Fruit fly (Drosophila melanogaster) whole organism, prepupa: ENCODE measurements around the gene VhaM9.7-b.

ENCODE experiments used
- Blimp-1 ChIP-seq: fragments of 200-800 bp; sonication (Bioruptor generic); optimal IDR thresholded peaks from 3 replicates; lab custom pipeline; 2017; ENCODE audit warnings: missing biosample characterization, missing genetic modification characterization, mild to moderate bottlenecking, moderate library complexity, missing genetic modification reagents
- CG10631 ChIP-seq: fragments of 200-800 bp; sonication (Bioruptor generic); optimal IDR thresholded peaks from 2 replicates; lab custom pipeline; 2016; ENCODE audit warnings: missing biosample characterization, missing genetic modification characterization
- CG10669 ChIP-seq: fragments of 200-800 bp; sonication (Bioruptor generic); optimal IDR thresholded peaks from 3 replicates; lab custom pipeline; 2018; ENCODE audit warnings: missing biosample characterization, mild to moderate bottlenecking, missing genetic modification characterization, moderate library complexity
- CG11294 ChIP-seq: fragments of 200-800 bp; sonication (Bioruptor generic); IDR thresholded peaks from 2 replicates; pipeline ENCODE4 v1.3.6; 2022; ENCODE audit warnings: missing biosample characterization, missing genetic modification characterization
- CG11902 ChIP-seq: fragments of 200-800 bp; sonication (Bioruptor generic); optimal IDR thresholded peaks from 3 replicates; lab custom pipeline; 2016; ENCODE audit warnings: missing biosample characterization, missing genetic modification characterization
- CG15336 ChIP-seq: fragments of 200-800 bp; sonication (Bioruptor generic); IDR thresholded peaks from 2 replicates; pipeline ENCODE4 v1.3.6; 2022; ENCODE audit warnings: missing biosample characterization, missing genetic modification characterization
- CG16779 ChIP-seq: fragments of 200-800 bp; sonication (Bioruptor generic); optimal IDR thresholded peaks from 3 replicates; lab custom pipeline; 2017; ENCODE audit warnings: missing biosample characterization, mild to moderate bottlenecking, missing genetic modification characterization
- CG31627 ChIP-seq: fragments of 200-800 bp; sonication (Bioruptor generic); optimal IDR thresholded peaks from 3 replicates; lab custom pipeline; 2016; ENCODE audit warnings: missing biosample characterization, missing genetic modification characterization
- CG32006 ChIP-seq: fragments of 200-800 bp; sonication (Bioruptor generic); optimal IDR thresholded peaks from 3 replicates; lab custom pipeline; 2017; ENCODE audit warnings: missing biosample characterization, mild to moderate bottlenecking, missing genetic modification characterization
- CG34406 ChIP-seq: fragments of 200-800 bp; sonication (Bioruptor generic); optimal IDR thresholded peaks from 3 replicates; lab custom pipeline; 2016; ENCODE audit warnings: missing biosample characterization, missing genetic modification characterization
- CG3919 ChIP-seq: fragments of 200-800 bp; sonication (Bioruptor generic); optimal IDR thresholded peaks from 3 replicates; lab custom pipeline; 2016; ENCODE audit warnings: missing biosample characterization, missing genetic modification characterization
- CG4318 ChIP-seq: fragments of 200-800 bp; sonication (Bioruptor generic); optimal IDR thresholded peaks from 3 replicates; lab custom pipeline; 2017; ENCODE audit warnings: missing biosample characterization, mild to moderate bottlenecking, missing genetic modification characterization
- CG6163 ChIP-seq: fragments of 200-800 bp; sonication (Bioruptor generic); IDR thresholded peaks from 3 replicates; pipeline ENCODE4 v1.3.6; 2022; ENCODE audit warnings: missing biosample characterization, missing genetic modification characterization
- CG6276 ChIP-seq: fragments of 200-800 bp; sonication (Bioruptor generic); optimal IDR thresholded peaks from 2 replicates; lab custom pipeline; 2017; ENCODE audit warnings: missing biosample characterization, mild to moderate bottlenecking, missing genetic modification characterization
- CG6792 ChIP-seq: fragments of 200-800 bp; sonication (Bioruptor generic); optimal IDR thresholded peaks from 3 replicates; lab custom pipeline; 2016; ENCODE audit warnings: missing biosample characterization, missing genetic modification characterization
- CG6854 ChIP-seq: fragments of 200-800 bp; sonication (Bioruptor generic); optimal IDR thresholded peaks from 2 replicates; lab custom pipeline; 2017; ENCODE audit warnings: missing biosample characterization, mild to moderate bottlenecking, missing genetic modification characterization
- CG8119 ChIP-seq: fragments of 200-800 bp; sonication (Bioruptor generic); IDR thresholded peaks from 3 replicates; pipeline ENCODE4 v1.3.6; 2022; ENCODE audit warnings: missing biosample characterization, missing genetic modification characterization
- CG8632 ChIP-seq: fragments of 200-800 bp; sonication (Bioruptor generic); optimal IDR thresholded peaks from 3 replicates; lab custom pipeline; 2016; ENCODE audit warnings: missing biosample characterization, missing genetic modification characterization
- Eip75B ChIP-seq: fragments of 200-800 bp; sonication (Bioruptor generic); optimal IDR thresholded peaks from 3 replicates; lab custom pipeline; 2016; ENCODE audit warnings: missing biosample characterization, missing genetic modification characterization
- Eip78C ChIP-seq: fragments of 200-800 bp; sonication (Bioruptor generic); peaks from one replicate; lab custom pipeline; 2016; ENCODE audit warnings: missing biosample characterization, missing genetic modification characterization
- Eip93F ChIP-seq: fragments of 200-800 bp; sonication (Bioruptor generic); optimal IDR thresholded peaks from 2 replicates; lab custom pipeline; 2016; ENCODE audit warnings: missing biosample characterization, mild to moderate bottlenecking, missing genetic modification characterization
- Ets96B ChIP-seq: fragments of 200-800 bp; optimal IDR thresholded peaks from 2 replicates; lab custom pipeline; 2019; ENCODE audit warnings: missing biosample characterization, mild to moderate bottlenecking, missing genetic modification characterization, moderate library complexity
- Gug ChIP-seq: fragments of 200-800 bp; sonication (Bioruptor generic); IDR thresholded peaks from 2 replicates; pipeline ENCODE4 v1.3.6; 2022; ENCODE audit warnings: missing biosample characterization, missing genetic modification characterization
- Hr38 ChIP-seq: sonication (Bioruptor generic); optimal IDR thresholded peaks from 2 replicates; lab custom pipeline; 2016; ENCODE audit warnings: missing biosample characterization, missing genetic modification characterization
- Hr39 ChIP-seq: fragments of 200-800 bp; sonication (Bioruptor generic); optimal IDR thresholded peaks from 2 replicates; lab custom pipeline; 2016; ENCODE audit warnings: missing biosample characterization, missing genetic modification characterization
- Hr4 ChIP-seq: fragments of 200-800 bp; sonication (Bioruptor generic); optimal IDR thresholded peaks from 3 replicates; lab custom pipeline; 2016; ENCODE audit warnings: missing biosample characterization, missing genetic modification characterization
- Lpt ChIP-seq: fragments of 200-800 bp; sonication (Bioruptor generic); optimal IDR thresholded peaks from 3 replicates; lab custom pipeline; 2016; ENCODE audit warnings: missing biosample characterization, missing genetic modification characterization
- Met ChIP-seq: fragments of 200-800 bp; sonication (Bioruptor generic); optimal IDR thresholded peaks from 3 replicates; lab custom pipeline; 2016; ENCODE audit warnings: missing biosample characterization, missing genetic modification characterization
- Smox ChIP-seq: fragments of 200-800 bp; sonication (Bioruptor generic); optimal IDR thresholded peaks from 3 replicates; lab custom pipeline; 2016; ENCODE audit warnings: missing biosample characterization, missing genetic modification characterization
- Sox15 ChIP-seq: fragments of 200-800 bp; sonication (Bioruptor generic); optimal IDR thresholded peaks from 3 replicates; lab custom pipeline; 2016; ENCODE audit warnings: missing biosample characterization, missing genetic modification characterization
- achi ChIP-seq: fragments of 200-800 bp; sonication (Bioruptor generic); optimal IDR thresholded peaks from 3 replicates; lab custom pipeline; 2016; ENCODE audit warnings: missing biosample characterization, missing genetic modification characterization
- acj6 ChIP-seq: fragments of 200-800 bp; sonication (Bioruptor generic); optimal IDR thresholded peaks from 3 replicates; lab custom pipeline; 2016; ENCODE audit warnings: missing biosample characterization, missing genetic modification characterization
- dac ChIP-seq: fragments of 200-800 bp; sonication (Bioruptor generic); optimal IDR thresholded peaks from 2 replicates; lab custom pipeline; 2017; ENCODE audit warnings: missing biosample characterization, mild to moderate bottlenecking, missing genetic modification characterization
- dsx ChIP-seq: fragments of 200-800 bp; optimal IDR thresholded peaks from 3 replicates; lab custom pipeline; 2019; ENCODE audit warnings: missing biosample characterization, mild to moderate bottlenecking, missing genetic modification characterization, moderate library complexity; ENCODE audit not compliant: poor library complexity, severe bottlenecking
- esn ChIP-seq: fragments of 200-800 bp; sonication (Bioruptor generic); optimal IDR thresholded peaks from 2 replicates; lab custom pipeline; 2016; ENCODE audit warnings: missing biosample characterization, mild to moderate bottlenecking, missing genetic modification characterization, moderate library complexity
- fd59A ChIP-seq: fragments of 200-800 bp; sonication (Bioruptor generic); optimal IDR thresholded peaks from 2 replicates; lab custom pipeline; 2017; ENCODE audit warnings: missing biosample characterization, mild to moderate bottlenecking, missing genetic modification characterization, missing genetic modification reagents
- fkh ChIP-seq: fragments of 200-800 bp; sonication (Bioruptor generic); optimal IDR thresholded peaks from 3 replicates; lab custom pipeline; 2017; ENCODE audit warnings: missing biosample characterization, mild to moderate bottlenecking, missing genetic modification characterization, moderate library complexity
- lz ChIP-seq: fragments of 200-800 bp; sonication (Bioruptor generic); optimal IDR thresholded peaks from 3 replicates; lab custom pipeline; 2016; ENCODE audit warnings: missing biosample characterization, missing genetic modification characterization
- pdm3 ChIP-seq: fragments of 200-800 bp; sonication (Bioruptor generic); optimal IDR thresholded peaks from 3 replicates; lab custom pipeline; 2016; ENCODE audit warnings: missing biosample characterization, missing genetic modification characterization
- spab ChIP-seq: fragments of 200-800 bp; sonication (Bioruptor generic); optimal IDR thresholded peaks from 2 replicates; lab custom pipeline; 2017; ENCODE audit warnings: missing biosample characterization, mild to moderate bottlenecking, missing genetic modification characterization, missing genetic modification reagents
- svp ChIP-seq: fragments of 200-800 bp; sonication (Bioruptor generic); peaks from one replicate; lab custom pipeline; 2016; ENCODE audit warnings: missing biosample characterization, missing genetic modification characterization
- topi ChIP-seq: fragments of 200-800 bp; sonication (Bioruptor generic); optimal IDR thresholded peaks from 3 replicates; lab custom pipeline; 2016; ENCODE audit warnings: missing biosample characterization, missing genetic modification characterization
- vri ChIP-seq: fragments of 200-800 bp; sonication (Bioruptor generic); optimal IDR thresholded peaks from 3 replicates; lab custom pipeline; 2016; ENCODE audit warnings: missing biosample characterization, mild to moderate bottlenecking, missing genetic modification characterization

The VhaM9.7-b gene

dm6 chr3L:21496865-21497634 is 42.6 kb upstream of the VhaM9.7-b start, which contains the start of gene Hr78 (continued):
- TF ChIP-seq Eip75B (peak; percentile 34), Smox (GFP tag; lab: Kevin White, UChicago) (no peak), CG6276 (GFP tag; lab: Kevin White, UChicago) (peak; percentile 90), pdm3 (GFP tag; lab: Kevin White, UChicago) (peak; percentile 29), CG34406 (peak; percentile 89), CG4318 (peak; percentile 73), CG16779 (tag; lab: Kevin White, UChicago) (peak; percentile 84), CG10631 (peak; percentile 83), Blimp-1 (GFP tag; lab: Kevin White, UChicago) (peak; percentile 52), CG3919 (GFP tag; lab: Kevin White, UChicago) (peak; percentile 81), CG15336 (GFP tag; lab: Robert Waterston, UW) (peak; percentile 88), fd59A (GFP tag; lab: Kevin White, UChicago) (peak; percentile 48), CG8119 (GFP tag; lab: Robert Waterston, UW) (peak; percentile 91), Eip93F (GFP tag; lab: Kevin White, UChicago) (no peak), achi (GFP tag; lab: Kevin White, UChicago) (peak; percentile 88), Gug (peak; percentile 36; the same call in 1 of the 2 replicates), CG6163 (GFP tag; lab: Robert Waterston, UW) (peak; percentile 72), vri (GFP tag; lab: Kevin White, UChicago) (peak; percentile 59), dsx (GFP tag; lab: Kevin White, UChicago) (peak; percentile 80), dac (no peak), CG10669 (GFP tag; lab: Kevin White, UChicago) (peak; percentile 73), esn (peak; percentile 76), spab (GFP tag; lab: Kevin White, UChicago) (peak; percentile 79), CG11294 (GFP tag; lab: Robert Waterston, UW) (peak; percentile 53; the same call in 1 of the 2 replicates), CG6792 (GFP tag; lab: Kevin White, UChicago) (peak; percentile 76), Lpt (GFP tag; lab: Kevin White, UChicago) (peak; percentile 60), acj6 (peak; percentile 79)

dm6 chr3L:21498450-21499027 is 41.1 kb upstream of the VhaM9.7-b start:
- TF ChIP-seq vri (GFP tag; lab: Kevin White, UChicago), result peak; percentile 7

- no peak for TF ChIP-seq Smox (GFP tag; lab: Kevin White, UChicago)
- no peak for TF ChIP-seq Eip93F (GFP tag; lab: Kevin White, UChicago)
- no peak for TF ChIP-seq fd59A (GFP tag; lab: Kevin White, UChicago)
- peak; percentile 24 for TF ChIP-seq vri (GFP tag; lab: Kevin White, UChicago)
- TF ChIP-seq CG11902 (GFP tag; lab: Kevin White, UChicago), result no peak
- no peak for TF ChIP-seq CG8632 (GFP tag; lab: Kevin White, UChicago)
- no peak for TF ChIP-seq CG31627
- TF ChIP-seq CG32006 (GFP tag; lab: Kevin White, UChicago), result no peak
- no peak for TF ChIP-seq topi (GFP tag; lab: Kevin White, UChicago)
These were observed 38.5 kb upstream of the VhaM9.7-b start, which contains the start of gene Est-Q for dm6 chr3L:21501172-21501571. TSS of gene Est-Q (plus strand) at chr3L:21501421.

dm6 chr3L:21501928-21502327 is 37.7 kb upstream of the VhaM9.7-b start:
- TF ChIP-seq CG11902 (GFP tag; lab: Kevin White, UChicago) (no peak), CG15336 (GFP tag; lab: Robert Waterston, UW) (0 out of 2 replicates have a peak, but pooled peaks have one; percentile 12), Met (GFP tag; lab: Kevin White, UChicago) (no peak), Eip93F (GFP tag; lab: Kevin White, UChicago) (no peak), Sox15 (GFP tag; lab: Kevin White, UChicago) (no peak), Hr4 (GFP tag; lab: Kevin White, UChicago) (no peak), svp (GFP tag; lab: Kevin White, UChicago) (no peak), esn (no peak), lz (peak; percentile 2), CG6854 (GFP tag; lab: Kevin White, UChicago) (no peak), CG31627 (no peak), fkh (no peak), Hr38 (GFP tag; lab: Kevin White, UChicago) (no peak), CG8632 (GFP tag; lab: Kevin White, UChicago) (no peak), Hr39 (GFP tag; lab: Kevin White, UChicago) (peak; percentile 8), Eip78C (no peak), Ets96B (tag; lab: Kevin White, UChicago) (no peak), Lpt (GFP tag; lab: Kevin White, UChicago) (no peak), vri (GFP tag; lab: Kevin White, UChicago) (peak; percentile 49), CG6276 (GFP tag; lab: Kevin White, UChicago) (no peak), acj6 (no peak), CG8119 (GFP tag; lab: Robert Waterston, UW) (no peak)
